Worm (Caenorhabditis elegans): ENCODE results near the gene nspf-3.

ce11 chrII:2717335-2717734 lies 27.4 kb upstream of the nspf-3 start, which contains the start of gene T05A8.3:
- no peak for TF ChIP-seq ZK546.5 (tag; optimal IDR thresholded peaks at IDR 0.05)
- no peak for TF ChIP-seq lir-3 (tag; optimal IDR thresholded peaks at IDR 0.05)
- no peak for TF ChIP-seq ztf-7 (tag; optimal IDR thresholded peaks at IDR 0.05)
- no peak for TF ChIP-seq mdl-1 (tag; optimal IDR thresholded peaks at IDR 0.05)
